Worm (Caenorhabditis elegans) whole organism, young adult: ENCODE measurements around the gene F17C11.22.

Experiments
- aptf-2 ChIP-seq: fragments of 200-800 bp; sonication (Bioruptor generic); conservative IDR thresholded peaks from 2 replicates; pipeline ENCODE4 v1.3.6; 2022; ENCODE audit warnings: missing genetic modification reagents, missing genetic modification characterization, missing compliant biosample characterization
- aptf-3 ChIP-seq: fragments of 200-800 bp; sonication (Bioruptor generic); IDR thresholded peaks from 2 replicates; pipeline ENCODE4 v1.3.6; 2022; ENCODE audit warnings: missing genetic modification characterization, missing compliant biosample characterization
- ets-4 ChIP-seq: fragments of 200-800 bp; sonication (Bioruptor generic); optimal IDR thresholded peaks from 2 replicates; lab custom pipeline; 2018; ENCODE audit warnings: mild to moderate bottlenecking, missing genetic modification characterization, missing compliant biosample characterization
- hlh-12 ChIP-seq: sonication (generic microtip); optimal IDR thresholded peaks from 2 replicates; lab custom pipeline; 2016; ENCODE audit warnings: missing genetic modification characterization, missing compliant biosample characterization
- nhr-120 ChIP-seq: fragments of 200-800 bp; sonication (Bioruptor generic); IDR thresholded peaks from 2 replicates; pipeline ENCODE4 v1.3.6; 2022; ENCODE audit warnings: missing genetic modification characterization, missing compliant biosample characterization

ce11 chrV:10954334-10954733 is 15.6 kb downstream of the F17C11.22 start, which contains the start of gene clec-221:
- TF ChIP-seq aptf-2: no peak
- no peak for TF ChIP-seq nhr-120
- no peak for TF ChIP-seq ets-4
- no peak for TF ChIP-seq aptf-3 (GFP tag; lab: Robert Waterston, UW)
- TF ChIP-seq hlh-12 (tag; lab: Kevin White, UChicago): no peak
